Worm (Caenorhabditis elegans) whole organism, L3 larva: ENCODE data around the gene AC3.12.

Experiments used
- ama-1 ChIP-seq: fragments of 150-350 bp; optimal IDR thresholded peaks from 2 replicates; lab custom pipeline; 2018
- ceh-16 ChIP-seq: sonication (generic microtip); optimal IDR thresholded peaks from 2 replicates; lab custom pipeline; 2017; ENCODE audit warnings: missing biosample characterization, missing genetic modification characterization
- lin-15B ChIP-seq: fragments of 150-350 bp; optimal IDR thresholded peaks from 2 replicates; lab custom pipeline; 2014; ENCODE audit warnings: missing biosample characterization, missing genetic modification characterization
- lsy-12 ChIP-seq: sonication (generic microtip); optimal IDR thresholded peaks from 2 replicates; lab custom pipeline; 2016; ENCODE audit warnings: mild to moderate bottlenecking, missing genetic modification characterization, missing compliant biosample characterization
- nfya-1 ChIP-seq: sonication (generic microtip); optimal IDR thresholded peaks from 2 replicates; lab custom pipeline; 2017; ENCODE audit warnings: missing genetic modification characterization, mild to moderate bottlenecking, missing compliant biosample characterization, antibody characterized with exemption, moderate library complexity; ENCODE audit not compliant: insufficient read depth
- nhr-28 ChIP-seq: fragments of 150-350 bp; optimal IDR thresholded peaks from 2 replicates; lab custom pipeline; 2014; ENCODE audit warnings: missing biosample characterization, missing genetic modification characterization
- nhr-43 ChIP-seq: sonication (generic microtip); optimal IDR thresholded peaks from 2 replicates; lab custom pipeline; 2016; ENCODE audit warnings: mild to moderate bottlenecking, missing genetic modification characterization, missing compliant biosample characterization; ENCODE audit not compliant: poor library complexity, severe bottlenecking
- nhr-76 ChIP-seq: fragments of 150-350 bp; sonication (generic microtip); optimal IDR thresholded peaks from 5 replicates; lab custom pipeline; 2014; ENCODE audit warnings: missing biosample characterization, missing genetic modification characterization
- nhr-77 ChIP-seq: fragments of 150-350 bp; optimal IDR thresholded peaks from 2 replicates; lab custom pipeline; 2014; ENCODE audit warnings: missing biosample characterization, missing genetic modification characterization
- pha-4 ChIP-seq: fragments of 150-350 bp; optimal IDR thresholded peaks from 2 replicates; lab custom pipeline; 2014; ENCODE audit warnings: missing biosample characterization, missing genetic modification reagents, missing genetic modification characterization
- unc-39 ChIP-seq: sonication (generic microtip); optimal IDR thresholded peaks from 4 replicates; lab custom pipeline; 2017; ENCODE audit warnings: missing biosample characterization, missing genetic modification characterization
- zag-1 ChIP-seq: fragments of 150-350 bp; optimal IDR thresholded peaks from 2 replicates; lab custom pipeline; 2014; ENCODE audit warnings: missing biosample characterization, missing genetic modification characterization
- ztf-11 ChIP-seq: fragments of 150-350 bp; optimal IDR thresholded peaks from 2 replicates; lab custom pipeline; 2014; ENCODE audit warnings: missing biosample characterization, missing genetic modification characterization

DNA sequence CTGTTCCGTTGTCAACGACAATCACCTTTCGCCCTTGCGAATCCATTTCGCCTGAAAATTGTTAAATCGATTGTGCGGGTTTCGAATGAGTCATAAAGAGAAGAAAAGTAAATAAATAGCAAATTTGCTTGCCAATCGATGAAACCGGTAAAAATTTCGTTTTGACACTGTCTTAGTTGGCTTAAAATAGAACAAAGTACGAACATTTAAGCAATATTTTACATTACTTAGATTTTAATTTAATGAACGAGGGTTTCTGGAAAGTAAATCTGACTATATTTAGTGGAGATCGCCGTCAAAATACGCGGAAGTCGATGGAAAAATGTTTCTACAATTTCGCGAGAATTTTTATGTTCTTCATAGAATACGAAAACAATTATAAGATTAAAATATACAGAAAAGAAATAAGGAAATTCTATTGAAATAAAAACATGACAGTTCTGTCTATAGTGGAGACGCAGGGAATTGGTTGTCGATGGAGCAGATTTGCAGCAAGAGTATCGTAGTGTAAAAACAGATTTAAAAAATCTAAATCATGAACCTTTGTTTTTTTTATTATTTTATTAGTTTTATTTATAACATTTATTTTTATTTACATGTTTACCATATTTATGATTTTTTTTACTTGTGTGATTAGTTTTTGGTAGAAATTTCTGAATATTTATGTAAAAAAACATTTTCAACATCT lies 40.7 kb downstream of the AC3.12 start, which contains the start of gene arx-2:
- TF ChIP-seq nhr-77 (tag; lab: Kevin White, UChicago) = no peak
- TF ChIP-seq nhr-28 = no peak
- peak; percentile 53 for TF ChIP-seq nfya-1 (tag; lab: Kevin White, UChicago)
- no peak for TF ChIP-seq ceh-16 (tag; lab: Kevin White, UChicago)
- no peak for TF ChIP-seq ama-1 (lab: Kevin White, UChicago)
- TF ChIP-seq nhr-43 (tag; lab: Kevin White, UChicago) = no peak
- no peak for TF ChIP-seq unc-39 (tag; lab: Kevin White, UChicago)
- peak; percentile 82 for TF ChIP-seq pha-4 (tag; lab: Kevin White, UChicago)
- TF ChIP-seq ztf-11 (tag; lab: Kevin White, UChicago) = no peak
- TF ChIP-seq lin-15B = peak; percentile 69
- no peak for TF ChIP-seq lsy-12 (tag; lab: Kevin White, UChicago)
- no peak for TF ChIP-seq zag-1 (tag; lab: Kevin White, UChicago)
- no peak for TF ChIP-seq nhr-76
